Worm (Caenorhabditis elegans): ENCODE data around the gene str-204.

DNA sequence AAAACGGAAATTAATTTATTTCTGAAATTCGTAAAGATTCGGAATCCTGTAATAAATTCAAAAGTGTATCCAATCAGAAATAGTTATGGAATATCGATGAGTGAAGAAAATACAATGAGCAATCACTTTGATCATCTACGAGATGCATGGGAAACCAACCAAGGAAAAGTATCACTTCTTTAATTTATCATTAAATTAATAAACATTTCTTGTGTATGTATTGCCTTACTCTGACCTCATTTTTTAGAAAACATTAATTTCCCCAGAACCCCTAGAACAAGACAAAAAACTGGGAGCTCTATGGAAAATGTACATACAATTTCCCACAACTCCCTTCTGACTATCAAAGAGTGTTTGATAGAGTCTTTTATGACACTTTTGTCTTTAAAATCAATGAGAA lies 25.5 kb upstream of the str-204 start, which contains the start of gene F10D2.16:
- TF ChIP-seq ama-1 (optimal IDR thresholded peaks at IDR 0.05) (no peak), ceh-36 (tag; optimal IDR thresholded peaks at IDR 0.05) (no peak), sea-1 (GFP tag; conservative IDR thresholded peaks at IDR 0.05) (no peak)
